Worm (Caenorhabditis elegans) whole organism, L4 larva: ENCODE measurements around the gene F20G2.1.

ENCODE experiments used
- F44E2.7 ChIP-seq: fragments of 200-800 bp; sonication (Bioruptor generic); IDR thresholded peaks from 2 replicates; pipeline ENCODE4 v2.1.2; 2022; ENCODE audit warnings: missing genetic modification characterization, missing compliant biosample characterization
- ama-1 ChIP-seq: fragments of 150-350 bp; optimal IDR thresholded peaks from 2 replicates; lab custom pipeline; 2014; ENCODE audit warnings: inconsistent platforms, mixed read lengths
- ceh-20 ChIP-seq: fragments of 200-800 bp; sonication (Bioruptor generic); IDR thresholded peaks from 2 replicates; pipeline ENCODE4 v1.3.6; 2022; ENCODE audit warnings: missing genetic modification reagents, missing genetic modification characterization, missing compliant biosample characterization
- ceh-32 ChIP-seq: sonication (generic microtip); optimal IDR thresholded peaks from 2 replicates; lab custom pipeline; 2016; ENCODE audit warnings: mild to moderate bottlenecking, missing genetic modification characterization, missing compliant biosample characterization; ENCODE audit not compliant: poor library complexity
- ceh-62 ChIP-seq: sonication (generic microtip); optimal IDR thresholded peaks from 2 replicates; lab custom pipeline; 2017; ENCODE audit warnings: missing biosample characterization, missing genetic modification characterization
- duxl-1 ChIP-seq: sonication (generic microtip); optimal IDR thresholded peaks from 2 replicates; lab custom pipeline; 2016; ENCODE audit warnings: mild to moderate bottlenecking, missing genetic modification characterization, moderate library complexity, missing compliant biosample characterization; ENCODE audit not compliant: poor library complexity
- nhr-11 ChIP-seq: fragments of 150-350 bp; optimal IDR thresholded peaks from 2 replicates; lab custom pipeline; 2014; ENCODE audit warnings: missing biosample characterization, missing genetic modification characterization
- nhr-76 ChIP-seq: fragments of 150-350 bp; optimal IDR thresholded peaks from 2 replicates; lab custom pipeline; 2014; ENCODE audit warnings: missing biosample characterization, missing genetic modification characterization
- skn-1 ChIP-seq: fragments of 150-350 bp; optimal IDR thresholded peaks from 2 replicates; lab custom pipeline; 2014; ENCODE audit warnings: missing biosample characterization, missing genetic modification characterization
- unc-62 ChIP-seq, 3 experiments: fragments of 150-350 bp in 1 of 3; sonication (generic microtip); optimal IDR thresholded peaks in 2 of 3; peaks in 1 of 3; 1 replicate in 1 of 3; 2 replicates in 2 of 3; lab custom pipeline; 2014 to 2017; ENCODE audit warnings: missing biosample characterization in 3 of 3, missing genetic modification characterization in 3 of 3, missing genetic modification reagents in 3 of 3, missing genotype in 1 of 3
- zag-1 ChIP-seq: fragments of 150-350 bp; optimal IDR thresholded peaks from 2 replicates; lab custom pipeline; 2014; ENCODE audit warnings: missing biosample characterization, missing genetic modification characterization

DNA sequence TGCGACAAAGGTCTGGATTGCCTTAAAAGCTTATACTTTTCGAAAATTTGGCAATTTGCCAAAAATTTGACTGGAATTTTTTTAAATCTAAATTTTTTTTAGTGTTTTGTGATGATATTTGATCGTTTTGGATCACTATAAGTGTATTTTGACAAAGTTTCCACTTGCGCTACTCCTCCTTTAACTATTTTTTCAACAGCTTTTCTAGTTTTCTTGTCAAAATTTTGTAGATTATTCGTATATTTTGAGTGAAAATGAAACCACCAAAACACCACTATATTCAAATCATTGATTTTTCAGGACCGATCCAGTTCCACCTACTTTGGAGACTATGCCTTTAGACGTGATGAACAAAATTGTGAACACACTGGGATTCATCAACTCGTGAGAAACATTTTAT is 27.8 kb downstream of the F20G2.1 start, which contains the start of gene fbxa-181:
- no peak for TF ChIP-seq skn-1 (tag; lab: Kevin White, UChicago)
- TF ChIP-seq duxl-1 (tag; lab: Kevin White, UChicago), result no peak
- no peak for TF ChIP-seq ceh-32
- TF ChIP-seq F44E2.7 (GFP tag; lab: Robert Waterston, UW), result no peak
- TF ChIP-seq zag-1 (tag; lab: Kevin White, UChicago), result no peak
- TF ChIP-seq ama-1 (lab: Kevin White, UChicago), result no peak
- no peak for TF ChIP-seq ceh-62 (tag; lab: Kevin White, UChicago)
- no peak for TF ChIP-seq nhr-11 (tag; lab: Kevin White, UChicago)
- TF ChIP-seq unc-62 (GFP tag; optimal IDR thresholded peaks at IDR 0.05 in 1 of 2; lab: Kevin White, UChicago), result no peak
- no peak for TF ChIP-seq unc-62 (tag; optimal IDR thresholded peaks at IDR 0.05; lab: Kevin White, UChicago)
- no peak for TF ChIP-seq ceh-20
- no peak for TF ChIP-seq nhr-76 (tag; lab: Kevin White, UChicago)
